Worm (Caenorhabditis elegans) whole organism, midembryonic: ENCODE measurements around the gene spe-27.

Experiments
- cog-1 ChIP-seq: sonication (generic microtip); optimal IDR thresholded peaks from 2 replicates; lab custom pipeline; 2016; ENCODE audit warnings: missing genetic modification characterization, missing compliant biosample characterization
- flt-1 ChIP-seq: fragments of 200-800 bp; sonication (Bioruptor generic); IDR thresholded peaks from 2 replicates; pipeline ENCODE4 v1.3.6; 2022; ENCODE audit warnings: missing genetic modification characterization, missing compliant biosample characterization

ce11 chrIV:5839178-5839577, 26.5 kb downstream of the spe-27 start, which contains the start of gene C06E7.2:
- no peak for TF ChIP-seq cog-1 (tag; lab: Kevin White, UChicago)
- TF ChIP-seq flt-1 (GFP tag; lab: Robert Waterston, UW): no peak
